Worm (Caenorhabditis elegans) whole organism, L3 larva: ENCODE results near the gene W01D2.6.

Experiments used
- R02D3.7 ChIP-seq: fragments of 150-350 bp; optimal IDR thresholded peaks from 2 replicates; lab custom pipeline; 2014; ENCODE audit warnings: missing biosample characterization, missing genetic modification characterization
- ama-1 ChIP-seq: fragments of 150-350 bp; optimal IDR thresholded peaks from 2 replicates; lab custom pipeline; 2018
- ceh-16 ChIP-seq: sonication (generic microtip); optimal IDR thresholded peaks from 2 replicates; lab custom pipeline; 2017; ENCODE audit warnings: missing biosample characterization, missing genetic modification characterization
- ceh-28 ChIP-seq: fragments of 150-350 bp; optimal IDR thresholded peaks from 2 replicates; lab custom pipeline; 2014; ENCODE audit warnings: missing biosample characterization, missing genetic modification reagents, missing genetic modification characterization
- ceh-9 ChIP-seq: sonication (generic microtip); optimal IDR thresholded peaks from 2 replicates; lab custom pipeline; 2018; ENCODE audit warnings: missing biosample characterization, missing genetic modification characterization
- daf-12 ChIP-seq: fragments of 150-350 bp; optimal IDR thresholded peaks from 2 replicates; lab custom pipeline; 2014; ENCODE audit warnings: missing biosample characterization, missing genetic modification reagents, missing genetic modification characterization
- elt-2 ChIP-seq: sonication (generic microtip); optimal IDR thresholded peaks from 2 replicates; lab custom pipeline; 2016; ENCODE audit warnings: missing genetic modification reagents, mild to moderate bottlenecking, missing genetic modification characterization, missing compliant biosample characterization
- elt-3 ChIP-seq, 3 experiments: fragments of 150-350 bp in 1 of 3; sonication (generic microtip) in 2 of 3; optimal IDR thresholded peaks; 2 replicates in 2 of 3; 4 replicates in 1 of 3; lab custom pipeline; 2014 to 2017; ENCODE audit warnings: missing biosample characterization in 3 of 3, missing genetic modification characterization in 3 of 3
- eor-1 ChIP-seq, 2 experiments: fragments of 150-350 bp; optimal IDR thresholded peaks; 2 replicates each; lab custom pipeline; 2014 to 2018; ENCODE audit warnings: missing biosample characterization in 2 of 2, missing genetic modification characterization in 2 of 2
- fkh-2 ChIP-seq: fragments of 150-350 bp; optimal IDR thresholded peaks from 2 replicates; lab custom pipeline; 2014; ENCODE audit warnings: missing biosample characterization, missing genetic modification reagents, missing genetic modification characterization
- hmg-11 ChIP-seq: sonication (generic microtip); optimal IDR thresholded peaks from 2 replicates; lab custom pipeline; 2016; ENCODE audit warnings: missing genetic modification characterization, missing compliant biosample characterization
- lin-15B ChIP-seq: fragments of 150-350 bp; optimal IDR thresholded peaks from 2 replicates; lab custom pipeline; 2014; ENCODE audit warnings: missing biosample characterization, missing genetic modification characterization
- lin-39 ChIP-seq: fragments of 150-350 bp; optimal IDR thresholded peaks from 2 replicates; lab custom pipeline; 2018; ENCODE audit warnings: missing biosample characterization, missing genetic modification reagents, missing genetic modification characterization
- mdl-1 ChIP-seq: fragments of 150-350 bp; optimal IDR thresholded peaks from 2 replicates; lab custom pipeline; 2014; ENCODE audit warnings: missing biosample characterization, missing genetic modification characterization
- mml-1 ChIP-seq: fragments of 150-350 bp; sonication (generic microtip); optimal IDR thresholded peaks from 3 replicates; lab custom pipeline; 2014; ENCODE audit warnings: missing biosample characterization, missing genetic modification characterization
- nfya-1 ChIP-seq: sonication (generic microtip); optimal IDR thresholded peaks from 2 replicates; lab custom pipeline; 2017; ENCODE audit warnings: missing genetic modification characterization, mild to moderate bottlenecking, missing compliant biosample characterization, antibody characterized with exemption, moderate library complexity; ENCODE audit not compliant: insufficient read depth
- nhr-11 ChIP-seq: fragments of 150-350 bp; optimal IDR thresholded peaks from 2 replicates; lab custom pipeline; 2014; ENCODE audit warnings: missing biosample characterization, missing genetic modification characterization
- nhr-23 ChIP-seq: fragments of 150-350 bp; optimal IDR thresholded peaks from 2 replicates; lab custom pipeline; 2014; ENCODE audit warnings: missing biosample characterization, missing genetic modification reagents, missing genetic modification characterization
- nhr-28 ChIP-seq: fragments of 150-350 bp; optimal IDR thresholded peaks from 2 replicates; lab custom pipeline; 2014; ENCODE audit warnings: missing biosample characterization, missing genetic modification characterization
- nhr-43 ChIP-seq: sonication (generic microtip); optimal IDR thresholded peaks from 2 replicates; lab custom pipeline; 2016; ENCODE audit warnings: mild to moderate bottlenecking, missing genetic modification characterization, missing compliant biosample characterization; ENCODE audit not compliant: poor library complexity, severe bottlenecking
- nhr-76 ChIP-seq: fragments of 150-350 bp; sonication (generic microtip); optimal IDR thresholded peaks from 5 replicates; lab custom pipeline; 2014; ENCODE audit warnings: missing biosample characterization, missing genetic modification characterization
- nhr-77 ChIP-seq: fragments of 150-350 bp; optimal IDR thresholded peaks from 2 replicates; lab custom pipeline; 2014; ENCODE audit warnings: missing biosample characterization, missing genetic modification characterization
- pha-4 ChIP-seq: fragments of 150-350 bp; optimal IDR thresholded peaks from 2 replicates; lab custom pipeline; 2014; ENCODE audit warnings: missing biosample characterization, missing genetic modification reagents, missing genetic modification characterization
- pqm-1 ChIP-seq: fragments of 150-350 bp; optimal IDR thresholded peaks from 2 replicates; lab custom pipeline; 2017; ENCODE audit warnings: missing biosample characterization, missing genetic modification characterization, inconsistent platforms
- sea-2 ChIP-seq: fragments of 150-350 bp; sonication (generic microtip); optimal IDR thresholded peaks from 4 replicates; lab custom pipeline; 2014; ENCODE audit warnings: missing biosample characterization, missing genetic modification reagents, missing genetic modification characterization
- skn-1 ChIP-seq: fragments of 150-350 bp; optimal IDR thresholded peaks from 2 replicates; lab custom pipeline; 2014; ENCODE audit warnings: missing biosample characterization, missing genetic modification characterization
- snpc-4 ChIP-seq: fragments of 150-350 bp; optimal IDR thresholded peaks from 2 replicates; lab custom pipeline; 2014; ENCODE audit warnings: missing biosample characterization, missing genetic modification characterization
- tbx-2 ChIP-seq: sonication (generic microtip); optimal IDR thresholded peaks from 2 replicates; lab custom pipeline; 2016; ENCODE audit warnings: mild to moderate bottlenecking, missing genetic modification characterization, missing compliant biosample characterization
- unc-39 ChIP-seq: sonication (generic microtip); optimal IDR thresholded peaks from 4 replicates; lab custom pipeline; 2017; ENCODE audit warnings: missing biosample characterization, missing genetic modification characterization
- zag-1 ChIP-seq: fragments of 150-350 bp; optimal IDR thresholded peaks from 2 replicates; lab custom pipeline; 2014; ENCODE audit warnings: missing biosample characterization, missing genetic modification characterization
- ztf-11 ChIP-seq: fragments of 150-350 bp; optimal IDR thresholded peaks from 2 replicates; lab custom pipeline; 2014; ENCODE audit warnings: missing biosample characterization, missing genetic modification characterization

The W01D2.6 gene

DNA sequence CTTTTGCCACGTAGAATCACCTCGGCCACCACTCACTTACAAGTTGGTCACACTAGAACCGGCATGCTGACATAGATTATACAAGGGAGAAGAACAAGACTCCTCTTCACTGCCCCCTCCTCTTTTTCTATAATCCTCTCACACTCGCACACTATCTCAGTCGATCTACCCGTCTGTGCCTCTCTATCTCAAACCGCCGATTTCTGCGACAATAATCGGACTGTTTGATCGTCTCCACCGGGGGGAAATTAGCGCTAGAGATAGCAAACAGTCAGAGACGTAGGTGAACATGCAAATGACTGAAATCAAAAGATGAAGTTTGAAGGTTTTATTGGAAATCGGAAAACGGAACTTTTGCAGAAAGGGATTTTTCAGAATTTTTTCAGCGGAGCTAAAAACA lies 13.6 kb downstream of the W01D2.6 start (continued):
- TF ChIP-seq nhr-43 (tag; lab: Kevin White, UChicago): peak; percentile 62
- TF ChIP-seq ceh-16 (tag; lab: Kevin White, UChicago): no peak
- TF ChIP-seq ama-1 (lab: Kevin White, UChicago): no peak
- TF ChIP-seq daf-12 (tag; lab: Kevin White, UChicago): no peak

DNA sequence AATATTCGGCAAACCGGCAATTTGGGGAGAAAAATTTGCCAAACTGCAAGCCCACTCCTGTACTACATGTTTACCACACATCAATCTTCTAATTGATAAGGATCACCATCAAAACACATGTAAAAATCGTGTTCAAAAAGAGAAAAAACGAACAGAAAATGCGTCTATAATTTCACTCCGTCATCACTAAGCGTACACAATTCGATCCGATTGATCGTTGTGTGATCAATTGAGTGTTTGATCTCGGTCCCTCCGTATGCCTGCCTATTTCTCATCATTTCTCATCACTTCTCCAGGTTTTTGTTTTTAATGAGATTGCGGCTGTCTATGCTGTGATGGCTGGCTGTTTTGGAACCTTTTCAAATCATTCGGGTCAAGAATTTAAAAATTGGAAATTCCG lies 16.6 kb downstream of the W01D2.6 start:
- no peak for TF ChIP-seq mdl-1 (tag; lab: Kevin White, UChicago)
- no peak for TF ChIP-seq hmg-11 (tag; lab: Kevin White, UChicago)
- TF ChIP-seq nhr-43 (tag; lab: Kevin White, UChicago): peak; percentile 75
- peak; percentile 23 for TF ChIP-seq nfya-1
- no peak for TF ChIP-seq unc-39

DNA sequence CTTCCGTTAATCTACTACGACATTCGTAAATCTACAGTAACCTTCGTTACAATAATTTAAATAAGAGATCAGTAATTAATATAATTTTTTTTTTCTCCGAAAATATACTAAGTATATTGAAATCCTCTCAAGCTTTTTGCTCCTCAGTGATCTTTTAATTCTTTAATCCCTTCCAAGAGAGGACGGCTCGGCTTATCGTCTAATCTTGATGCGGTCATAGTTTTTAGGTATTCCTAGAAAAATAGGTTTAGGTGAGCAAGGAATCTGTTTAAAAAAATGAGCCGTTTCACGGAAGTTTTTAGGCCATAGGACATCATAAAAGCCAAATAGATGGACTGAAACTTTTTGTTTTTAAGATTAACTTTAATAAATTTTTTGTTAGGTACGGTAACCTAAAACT lies 23.3 kb downstream of the W01D2.6 start:
- TF ChIP-seq sea-2 (GFP tag; lab: Kevin White, UChicago): no peak
- no peak for TF ChIP-seq mml-1 (tag; lab: Kevin White, UChicago)
- TF ChIP-seq skn-1 (tag; lab: Kevin White, UChicago): no peak
- no peak for TF ChIP-seq snpc-4 (tag; lab: Kevin White, UChicago)
- TF ChIP-seq pqm-1 (tag; lab: Kevin White, UChicago): no peak
- no peak for TF ChIP-seq ama-1 (lab: Kevin White, UChicago)
- TF ChIP-seq R02D3.7 (tag; lab: Kevin White, UChicago): no peak
- TF ChIP-seq nhr-23: no peak
- TF ChIP-seq ztf-11: no peak
- TF ChIP-seq ceh-9 (tag; lab: Kevin White, UChicago): no peak
- no peak for TF ChIP-seq lin-39 (tag; lab: Kevin White, UChicago)
- TF ChIP-seq eor-1 (tag; optimal IDR thresholded peaks at IDR 0.05; lab: Kevin White, UChicago): no peak
- no peak for TF ChIP-seq elt-2

- TF ChIP-seq mdl-1 (tag; lab: Kevin White, UChicago) (no peak), ztf-11 (no peak), ceh-28 (tag; lab: Kevin White, UChicago) (peak; percentile 7), elt-3 (tag; optimal IDR thresholded peaks at IDR 0.05; lab: Kevin White, UChicago) (peak in 1 of 3 experiments; percentile 29), nhr-43 (tag; lab: Kevin White, UChicago) (peak; percentile 57), nhr-76 (tag; lab: Kevin White, UChicago) (peak; percentile 38), nhr-23 (peak; percentile 67), elt-2 (peak; percentile 3)
Measured at ce11 chrII:14838596-14839215, 29.9 kb downstream of the W01D2.6 start.

DNA sequence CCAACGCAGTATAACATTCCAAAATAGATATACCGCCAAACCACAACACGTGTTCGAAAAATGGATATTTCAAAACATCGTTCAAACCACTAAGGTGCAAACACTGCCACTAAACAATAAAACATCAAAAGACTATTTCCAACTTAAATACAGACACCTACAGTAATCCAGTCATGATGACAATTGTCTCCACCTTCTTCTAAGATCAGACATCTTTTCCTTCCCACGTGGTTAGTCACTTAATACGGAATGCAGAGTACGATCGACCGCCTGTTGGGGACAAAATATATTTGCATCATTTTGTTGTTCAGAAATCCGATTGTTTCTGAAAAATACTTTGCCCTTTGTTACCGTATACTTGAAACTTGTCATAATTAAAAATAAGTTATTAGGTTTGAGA lies 32.5 kb downstream of the W01D2.6 start:
- TF ChIP-seq nhr-43 (tag; lab: Kevin White, UChicago) (peak; percentile 54), fkh-2 (tag; lab: Kevin White, UChicago) (no peak)

DNA sequence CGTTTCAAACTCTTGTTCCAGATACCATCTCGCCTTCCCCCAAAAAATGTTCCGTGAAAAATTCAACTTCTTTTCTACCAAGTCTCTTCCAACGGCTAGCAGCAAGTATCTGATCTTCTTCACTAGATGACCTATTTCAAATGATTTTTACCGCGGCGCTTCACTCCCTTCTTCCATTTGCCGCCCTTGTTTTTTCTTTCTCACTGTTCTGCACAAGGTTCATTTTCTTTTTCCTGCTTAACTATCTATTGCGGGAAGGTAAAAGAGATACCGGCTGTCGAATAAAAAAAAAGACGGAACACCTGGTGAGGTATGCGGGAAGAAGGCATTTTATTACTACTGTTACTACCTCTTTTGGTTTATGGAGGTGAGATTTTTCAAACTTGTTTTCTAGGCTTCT lies 34.2 kb downstream of the W01D2.6 start, which contains the start of gene cdh-7:
cdh-7 (plus strand) TSS at position 214 of the 400 bp plus-strand sequence.
- TF ChIP-seq nhr-23 (peak; percentile 18), lin-39 (tag; lab: Kevin White, UChicago) (no peak), zag-1 (no peak)

DNA sequence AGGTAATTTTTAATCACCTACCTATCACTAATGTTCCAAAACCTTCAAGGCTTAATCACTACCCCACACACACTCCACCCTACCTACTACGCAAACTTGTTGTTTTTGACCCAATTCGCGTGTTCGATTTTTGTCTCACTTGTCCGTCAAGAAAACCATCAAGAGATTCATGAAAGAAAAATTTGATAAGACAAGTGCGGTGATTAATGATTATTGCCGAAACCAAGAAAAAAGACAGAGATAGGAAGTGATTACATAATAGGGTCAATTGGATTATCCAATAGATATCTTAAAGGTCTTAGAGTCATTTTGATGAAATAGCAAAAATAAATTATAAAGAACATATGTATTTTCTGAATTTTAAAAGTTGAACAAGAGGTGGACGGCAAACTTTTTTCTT lies 35.5 kb downstream of the W01D2.6 start:
- TF ChIP-seq eor-1 (tag; optimal IDR thresholded peaks at IDR 0.05; lab: Kevin White, UChicago): no peak
- TF ChIP-seq nhr-23: peak; percentile 92
- no peak for TF ChIP-seq nfya-1
- TF ChIP-seq nhr-11 (tag; lab: Kevin White, UChicago): no peak
- no peak for TF ChIP-seq nhr-28 (tag; lab: Kevin White, UChicago)
- TF ChIP-seq daf-12 (tag; lab: Kevin White, UChicago): no peak
- TF ChIP-seq sea-2 (GFP tag; lab: Kevin White, UChicago): no peak
- TF ChIP-seq tbx-2 (tag; lab: Kevin White, UChicago): no peak
- TF ChIP-seq pha-4 (tag; lab: Kevin White, UChicago): no peak
- TF ChIP-seq nhr-77 (tag; lab: Kevin White, UChicago): no peak
- TF ChIP-seq ztf-11: no peak
- peak in 2 of 3 experiments; percentile 0 to 49 for TF ChIP-seq elt-3 (tag; optimal IDR thresholded peaks at IDR 0.05; lab: Kevin White, UChicago)
- TF ChIP-seq lin-15B: no peak
